Worm (Caenorhabditis elegans) whole organism, early embryonic: ENCODE data around the gene istr-1.

ENCODE experiments used
- F13C5.2 ChIP-seq: sonication (generic microtip); optimal IDR thresholded peaks from 2 replicates; lab custom pipeline; 2017; ENCODE audit warnings: mild to moderate bottlenecking, missing genetic modification characterization, inconsistent platforms, missing compliant biosample characterization
- ama-1 ChIP-seq: fragments of 150-350 bp; optimal IDR thresholded peaks from 2 replicates; lab custom pipeline; 2014
- ceh-36 ChIP-seq: sonication (generic microtip); optimal IDR thresholded peaks from 2 replicates; lab custom pipeline; 2016; ENCODE audit warnings: missing genetic modification characterization, inconsistent platforms, missing compliant biosample characterization
- ets-7 ChIP-seq: sonication (generic microtip); optimal IDR thresholded peaks from 2 replicates; lab custom pipeline; 2016; ENCODE audit warnings: missing genotype, missing genetic modification characterization, missing compliant biosample characterization
- flt-1 ChIP-seq: fragments of 200-800 bp; sonication (Bioruptor generic); IDR thresholded peaks from 2 replicates; pipeline ENCODE4 v1.3.6; 2022; ENCODE audit warnings: missing genetic modification characterization, missing compliant biosample characterization
- hmg-4 ChIP-seq: fragments of 200-800 bp; sonication (Bioruptor generic); optimal IDR thresholded peaks from 2 replicates; lab custom pipeline; 2018; ENCODE audit warnings: mild to moderate bottlenecking, missing genetic modification characterization, missing compliant biosample characterization
- scrt-1 ChIP-seq: fragments of 200-800 bp; sonication (Bioruptor generic); IDR thresholded peaks from 2 replicates; pipeline ENCODE4 v1.3.6; 2022; ENCODE audit warnings: missing genetic modification characterization, missing compliant biosample characterization
- tbx-37 ChIP-seq: fragments of 200-800 bp; sonication (Bioruptor generic); conservative IDR thresholded peaks from 2 replicates; pipeline ENCODE4 v1.3.6; 2022; ENCODE audit warnings: missing genetic modification reagents, missing genetic modification characterization, missing compliant biosample characterization
- tra-4 ChIP-seq: sonication (generic microtip); optimal IDR thresholded peaks from 2 replicates; lab custom pipeline; 2017; ENCODE audit warnings: missing genetic modification characterization, missing compliant biosample characterization

ce11 chrV:12649213-12649612 lies 48.4 kb upstream of the istr-1 start, which contains the start of gene gpa-9:
- no peak for TF ChIP-seq ama-1 (lab: Kevin White, UChicago)
- no peak for TF ChIP-seq scrt-1 (GFP tag; lab: Robert Waterston, UW)
- no peak for TF ChIP-seq ets-7 (tag; lab: Kevin White, UChicago)
- TF ChIP-seq tbx-37 (GFP tag; lab: Robert Waterston, UW): no peak
- no peak for TF ChIP-seq F13C5.2 (tag; lab: Kevin White, UChicago)
- no peak for TF ChIP-seq flt-1 (GFP tag; lab: Robert Waterston, UW)
- no peak for TF ChIP-seq ceh-36
- no peak for TF ChIP-seq tra-4 (tag; lab: Kevin White, UChicago)
- no peak for TF ChIP-seq hmg-4 (GFP tag; lab: Kevin White, UChicago)
